Fruit fly (Drosophila melanogaster): ENCODE measurements around the gene CG5921.

The CG5921 gene

dm6 chrX:6097578-6097977 is 47.0 kb downstream of the CG5921 start:
- peak; percentile 48 for TF ChIP-seq CG8632 (GFP tag; optimal IDR thresholded peaks at IDR 0.05)
- TF ChIP-seq Lpt (GFP tag; optimal IDR thresholded peaks at IDR 0.05), result no peak
- TF ChIP-seq CG6854 (GFP tag; optimal IDR thresholded peaks at IDR 0.05), result no peak
- peak; percentile 55 for TF ChIP-seq CG11902 (GFP tag; optimal IDR thresholded peaks at IDR 0.05)
- peak; percentile 61 for TF ChIP-seq CG10669 (GFP tag; optimal IDR thresholded peaks at IDR 0.05)
- peak; percentile 90 for TF ChIP-seq svp (GFP tag)
- TF ChIP-seq Sox14 (GFP tag; optimal IDR thresholded peaks at IDR 0.05), result peak; percentile 72
- TF ChIP-seq CG6276 (GFP tag; optimal IDR thresholded peaks at IDR 0.05), result peak; percentile 20
- peak; percentile 53 for TF ChIP-seq CG1621 (tag; optimal IDR thresholded peaks at IDR 0.05)
- TF ChIP-seq lz (GFP tag; optimal IDR thresholded peaks at IDR 0.05), result peak; percentile 74
- no peak for TF ChIP-seq CG3032 (tag; optimal IDR thresholded peaks at IDR 0.05)
- peak; percentile 57; the same call in 2 of the 3 replicates for TF ChIP-seq CG8119 (GFP tag; IDR thresholded peaks at IDR 0.05)
- TF ChIP-seq Hr38 (GFP tag; optimal IDR thresholded peaks at IDR 0.05), result no peak
- peak; percentile 9 for TF ChIP-seq CG11762 (GFP tag; optimal IDR thresholded peaks at IDR 0.05; ENCODE audit: insufficient read depth)
- peak; percentile 76 for TF ChIP-seq Met (GFP tag; optimal IDR thresholded peaks at IDR 0.05)
- TF ChIP-seq pdm3 (GFP tag; optimal IDR thresholded peaks at IDR 0.05), result peak; percentile 68
- no peak for TF ChIP-seq Eip93F (GFP tag; optimal IDR thresholded peaks at IDR 0.05)
- TF ChIP-seq CG3919 (GFP tag; optimal IDR thresholded peaks at IDR 0.05), result peak; percentile 73
- TF ChIP-seq fkh (GFP tag; optimal IDR thresholded peaks at IDR 0.05), result no peak
- TF ChIP-seq fd59A (GFP tag; optimal IDR thresholded peaks at IDR 0.05), result peak; percentile 57
- TF ChIP-seq Blimp-1 (GFP tag; optimal IDR thresholded peaks at IDR 0.05), result no peak
- TF ChIP-seq ss (GFP tag; optimal IDR thresholded peaks at IDR 0.05), result peak in 1 of 2 experiments; percentile 25
- peak; percentile 47 for TF ChIP-seq CG34406 (GFP tag; optimal IDR thresholded peaks at IDR 0.05)
- TF ChIP-seq CG6163 (GFP tag; IDR thresholded peaks at IDR 0.05), result peak; percentile 78
- TF ChIP-seq Gug (GFP tag; IDR thresholded peaks at IDR 0.05), result peak; percentile 44; the same call in 1 of the 2 replicates
- TF ChIP-seq eg (GFP tag; IDR thresholded peaks at IDR 0.05), result peak; percentile 78
- TF ChIP-seq CG16779 (tag; optimal IDR thresholded peaks at IDR 0.05), result no peak
- TF ChIP-seq CG4318 (GFP tag; optimal IDR thresholded peaks at IDR 0.05), result peak; percentile 11
- peak; percentile 73 for TF ChIP-seq cyc (GFP tag; optimal IDR thresholded peaks at IDR 0.05)
- peak; percentile 52 for TF ChIP-seq Sox15 (GFP tag; optimal IDR thresholded peaks at IDR 0.05)
- peak; percentile 46 for TF ChIP-seq CG11294 (GFP tag; IDR thresholded peaks at IDR 0.05)
- peak; percentile 46 for TF ChIP-seq CG10631 (GFP tag; optimal IDR thresholded peaks at IDR 0.05)
- peak; percentile 57 for TF ChIP-seq CG32006 (GFP tag; optimal IDR thresholded peaks at IDR 0.05)
- no peak for TF ChIP-seq esn (GFP tag; optimal IDR thresholded peaks at IDR 0.05)
- TF ChIP-seq CG6792 (GFP tag; optimal IDR thresholded peaks at IDR 0.05), result peak; percentile 66
- no peak for TF ChIP-seq dac (GFP tag; optimal IDR thresholded peaks at IDR 0.05)
- peak; percentile 54 for TF ChIP-seq vri (GFP tag; optimal IDR thresholded peaks at IDR 0.05)
- TF ChIP-seq fd85E (GFP tag; optimal IDR thresholded peaks at IDR 0.05), result no peak
- no peak for TF ChIP-seq salr (GFP tag; optimal IDR thresholded peaks at IDR 0.05)
- peak; percentile 6 for TF ChIP-seq CG9139 (GFP tag; optimal IDR thresholded peaks at IDR 0.05)
- peak; percentile 47 for TF ChIP-seq Hr4 (GFP tag; optimal IDR thresholded peaks at IDR 0.05)
- peak; percentile 67 for TF ChIP-seq Sox102F (GFP tag; optimal IDR thresholded peaks at IDR 0.05)
- peak; percentile 49 for TF ChIP-seq Ets96B (tag; optimal IDR thresholded peaks at IDR 0.05)
- peak; percentile 45 for TF ChIP-seq spab (GFP tag; optimal IDR thresholded peaks at IDR 0.05)
- peak; percentile 16 for TF ChIP-seq CG6808 (GFP tag; optimal IDR thresholded peaks at IDR 0.05)
- TF ChIP-seq Ets21C (GFP tag; optimal IDR thresholded peaks at IDR 0.05), result peak; percentile 68
- peak; percentile 70 for TF ChIP-seq CG31627 (GFP tag; optimal IDR thresholded peaks at IDR 0.05)
- peak; percentile 51 for TF ChIP-seq CG7368 (GFP tag; optimal IDR thresholded peaks at IDR 0.05)
- peak; percentile 74 for TF ChIP-seq topi (GFP tag; optimal IDR thresholded peaks at IDR 0.05)
- TF ChIP-seq Eip75B (GFP tag; optimal IDR thresholded peaks at IDR 0.05), result peak; percentile 58
- peak; percentile 43 for TF ChIP-seq net (GFP tag; optimal IDR thresholded peaks at IDR 0.05)
- peak; percentile 78 for TF ChIP-seq Hr39 (GFP tag; optimal IDR thresholded peaks at IDR 0.05)
